Worm (Caenorhabditis elegans) whole organism, L1 larva: Measurements from ENCODE around the gene sdz-19.

ENCODE experiments used
- C16A3.4 ChIP-seq: fragments of 150-350 bp; optimal IDR thresholded peaks from 2 replicates; lab custom pipeline; 2014; ENCODE audit warnings: missing biosample characterization, missing genetic modification characterization
- C34B4.2 ChIP-seq: sonication (generic microtip); optimal IDR thresholded peaks from 2 replicates; lab custom pipeline; 2017; ENCODE audit warnings: mild to moderate bottlenecking, missing genetic modification characterization, missing compliant biosample characterization
- F16B12.6 ChIP-seq: fragments of 150-350 bp; optimal IDR thresholded peaks from 2 replicates; lab custom pipeline; 2014; ENCODE audit warnings: missing biosample characterization, missing genetic modification characterization
- Y116A8C.19 ChIP-seq: sonication (generic microtip); optimal IDR thresholded peaks from 2 replicates; lab custom pipeline; 2016; ENCODE audit warnings: missing compliant biosample characterization, missing genetic modification characterization, borderline replicate concordance
- alr-1 ChIP-seq: fragments of 200-800 bp; sonication (Bioruptor generic); optimal IDR thresholded peaks from 2 replicates; lab custom pipeline; 2018; ENCODE audit warnings: borderline replicate concordance, mild to moderate bottlenecking, missing genetic modification characterization, missing compliant biosample characterization
- aly-2 ChIP-seq: fragments of 150-350 bp; optimal IDR thresholded peaks from 2 replicates; lab custom pipeline; 2014; ENCODE audit warnings: missing biosample characterization, missing genetic modification characterization
- blmp-1 ChIP-seq: fragments of 150-350 bp; optimal IDR thresholded peaks from 2 replicates; lab custom pipeline; 2014; ENCODE audit warnings: missing biosample characterization, missing genetic modification characterization
- ceh-82 ChIP-seq, 3 experiments: fragments of 150-350 bp in 1 of 3; sonication (generic microtip) in 2 of 3; optimal IDR thresholded peaks; 2 replicates each; lab custom pipeline; 2014 to 2017; ENCODE audit warnings: missing biosample characterization in 3 of 3, missing genetic modification characterization in 3 of 3
- ceh-90 ChIP-seq: sonication (generic microtip); optimal IDR thresholded peaks from 2 replicates; lab custom pipeline; 2016; ENCODE audit warnings: missing genetic modification characterization, missing compliant biosample characterization
- ces-1 ChIP-seq: fragments of 150-350 bp; optimal IDR thresholded peaks from 2 replicates; lab custom pipeline; 2014; ENCODE audit warnings: missing biosample characterization, missing genetic modification reagents, missing genetic modification characterization
- egl-27 ChIP-seq, 2 experiments: fragments of 150-350 bp in 1 of 2; sonication (generic microtip); optimal IDR thresholded peaks; 3 replicates each; lab custom pipeline; 2017 to 2018; ENCODE audit warnings: missing biosample characterization in 2 of 2, missing genetic modification characterization in 2 of 2, missing genetic modification reagents in 2 of 2
- elt-2 ChIP-seq: sonication (generic microtip); optimal IDR thresholded peaks from 2 replicates; lab custom pipeline; 2016; ENCODE audit warnings: missing genetic modification characterization, mild to moderate bottlenecking, inconsistent platforms, missing compliant biosample characterization, missing genetic modification reagents
- ets-5 ChIP-seq: fragments of 200-800 bp; sonication (Bioruptor generic); IDR thresholded peaks from 2 replicates; pipeline ENCODE4 v1.3.6; 2022; ENCODE audit warnings: missing genetic modification characterization, missing compliant biosample characterization
- fkh-10 ChIP-seq: sonication (generic microtip); optimal IDR thresholded peaks from 2 replicates; lab custom pipeline; 2017; ENCODE audit warnings: missing biosample characterization, missing genetic modification reagents, missing genetic modification characterization
- fkh-4 ChIP-seq: sonication (generic microtip); optimal IDR thresholded peaks from 2 replicates; lab custom pipeline; 2016; ENCODE audit warnings: missing compliant biosample characterization, missing genetic modification characterization, borderline replicate concordance
- fos-1 ChIP-seq: fragments of 150-350 bp; optimal IDR thresholded peaks from 2 replicates; lab custom pipeline; 2014; ENCODE audit warnings: missing biosample characterization, missing genetic modification characterization
- hpl-2 ChIP-seq: fragments of 150-350 bp; optimal IDR thresholded peaks from 2 replicates; lab custom pipeline; 2014; ENCODE audit warnings: missing biosample characterization, missing genetic modification reagents, missing genetic modification characterization
- isw-1 ChIP-seq: fragments of 200-800 bp; sonication (Bioruptor generic); IDR thresholded peaks from 2 replicates; pipeline ENCODE4 v1.3.6; 2022; ENCODE audit warnings: missing genetic modification characterization, missing compliant biosample characterization
- jun-1 ChIP-seq: fragments of 150-350 bp; optimal IDR thresholded peaks from 2 replicates; lab custom pipeline; 2014; ENCODE audit warnings: missing biosample characterization, missing genetic modification reagents, missing genetic modification characterization
- lin-13 ChIP-seq: fragments of 150-350 bp; optimal IDR thresholded peaks from 2 replicates; lab custom pipeline; 2014; ENCODE audit warnings: missing biosample characterization, missing genetic modification reagents, missing genetic modification characterization
- lin-15B ChIP-seq: fragments of 150-350 bp; sonication (generic microtip); optimal IDR thresholded peaks from 3 replicates; lab custom pipeline; 2014; ENCODE audit warnings: missing biosample characterization, missing genetic modification characterization
- lin-35 ChIP-seq, 2 experiments: fragments of 150-350 bp; optimal IDR thresholded peaks; 2 replicates each; lab custom pipeline; 2014; ENCODE audit warnings: missing biosample characterization in 2 of 2, missing genetic modification characterization in 2 of 2, missing genetic modification reagents in 2 of 2
- lir-3 ChIP-seq: sonication (generic microtip); optimal IDR thresholded peaks from 2 replicates; lab custom pipeline; 2016; ENCODE audit warnings: mild to moderate bottlenecking, missing genetic modification characterization, moderate library complexity, missing compliant biosample characterization; ENCODE audit not compliant: poor library complexity
- lsy-2 ChIP-seq, 2 experiments: fragments of 150-350 bp; optimal IDR thresholded peaks; 2 replicates each; lab custom pipeline; 2014; ENCODE audit warnings: missing biosample characterization in 2 of 2, missing genetic modification characterization in 2 of 2
- mab-9 ChIP-seq: fragments of 200-800 bp; sonication (Bioruptor generic); IDR thresholded peaks from 2 replicates; pipeline ENCODE4 v1.3.6; 2022; ENCODE audit warnings: missing genetic modification reagents, missing genetic modification characterization, missing compliant biosample characterization
- mdl-1 ChIP-seq, 2 experiments: fragments of 150-350 bp; optimal IDR thresholded peaks; 2 replicates each; lab custom pipeline; 2014 to 2017; ENCODE audit warnings: missing biosample characterization in 2 of 2, missing genetic modification characterization in 2 of 2, inconsistent platforms in 1 of 2
- mef-2 ChIP-seq: fragments of 150-350 bp; optimal IDR thresholded peaks from 2 replicates; lab custom pipeline; 2014; ENCODE audit warnings: missing biosample characterization, missing genetic modification characterization
- nhr-11 ChIP-seq: fragments of 150-350 bp; optimal IDR thresholded peaks from 2 replicates; lab custom pipeline; 2014; ENCODE audit warnings: missing biosample characterization, missing genetic modification characterization
- nhr-12 ChIP-seq: sonication (generic microtip); optimal IDR thresholded peaks from 2 replicates; lab custom pipeline; 2017; ENCODE audit warnings: missing biosample characterization, missing genetic modification characterization
- nhr-237 ChIP-seq: fragments of 150-350 bp; optimal IDR thresholded peaks from 2 replicates; lab custom pipeline; 2014; ENCODE audit warnings: missing biosample characterization, missing genetic modification characterization
- nhr-47 ChIP-seq: sonication (generic microtip); optimal IDR thresholded peaks from 2 replicates; lab custom pipeline; 2016; ENCODE audit warnings: mild to moderate bottlenecking, missing genetic modification characterization, moderate library complexity, missing compliant biosample characterization
- nhr-76 ChIP-seq: sonication (generic microtip); optimal IDR thresholded peaks from 2 replicates; lab custom pipeline; 2017; ENCODE audit warnings: missing biosample characterization, missing genetic modification characterization
- nhr-84 ChIP-seq: sonication (generic microtip); optimal IDR thresholded peaks from 2 replicates; lab custom pipeline; 2017; ENCODE audit warnings: missing biosample characterization, missing genetic modification characterization
- nhr-85 ChIP-seq: sonication (generic microtip); peaks from one replicate; lab custom pipeline; 2016; ENCODE audit warnings: missing genetic modification characterization, inconsistent platforms, missing compliant biosample characterization
- pag-3 ChIP-seq: sonication (generic microtip); optimal IDR thresholded peaks from 2 replicates; lab custom pipeline; 2017; ENCODE audit warnings: missing genetic modification characterization, mild to moderate bottlenecking, missing compliant biosample characterization, antibody characterized with exemption, borderline replicate concordance; ENCODE audit not compliant: insufficient read depth
- pqm-1 ChIP-seq: sonication (generic microtip); optimal IDR thresholded peaks from 3 replicates; lab custom pipeline; 2017; ENCODE audit warnings: missing biosample characterization, missing genetic modification characterization
- rnt-1 ChIP-seq: sonication (generic microtip); optimal IDR thresholded peaks from 2 replicates; lab custom pipeline; 2016; ENCODE audit warnings: mild to moderate bottlenecking, missing genetic modification characterization, moderate library complexity, missing compliant biosample characterization
- skn-1 ChIP-seq: fragments of 150-350 bp; optimal IDR thresholded peaks from 2 replicates; lab custom pipeline; 2014; ENCODE audit warnings: missing biosample characterization, missing genetic modification characterization
- snpc-4 ChIP-seq: fragments of 150-350 bp; optimal IDR thresholded peaks from 2 replicates; lab custom pipeline; 2014; ENCODE audit warnings: missing biosample characterization, missing genetic modification characterization
- snu-23 ChIP-seq: sonication (generic microtip); optimal IDR thresholded peaks from 2 replicates; lab custom pipeline; 2016; ENCODE audit warnings: missing genetic modification characterization, missing compliant biosample characterization
- sox-4 ChIP-seq: sonication (generic microtip); optimal IDR thresholded peaks from 2 replicates; lab custom pipeline; 2016; ENCODE audit warnings: missing genetic modification characterization, missing compliant biosample characterization
- sptf-1 ChIP-seq: fragments of 150-350 bp; optimal IDR thresholded peaks from 2 replicates; lab custom pipeline; 2014; ENCODE audit warnings: missing biosample characterization, missing genetic modification characterization
- sup-37 ChIP-seq: fragments of 200-800 bp; sonication (Bioruptor generic); optimal IDR thresholded peaks from 2 replicates; lab custom pipeline; 2018; ENCODE audit warnings: mild to moderate bottlenecking, missing genetic modification characterization, missing compliant biosample characterization
- unc-130 ChIP-seq: fragments of 150-350 bp; optimal IDR thresholded peaks from 2 replicates; lab custom pipeline; 2017; ENCODE audit warnings: missing biosample characterization, missing genetic modification characterization, inconsistent platforms
- unc-62 ChIP-seq: fragments of 150-350 bp; optimal IDR thresholded peaks from 2 replicates; lab custom pipeline; 2014; ENCODE audit warnings: missing biosample characterization, missing genetic modification reagents, missing genetic modification characterization
- unc-86 ChIP-seq: sonication (generic microtip); optimal IDR thresholded peaks from 2 replicates; lab custom pipeline; 2016; ENCODE audit warnings: missing genetic modification characterization, missing compliant biosample characterization
- vab-15 ChIP-seq: sonication (generic microtip); optimal IDR thresholded peaks from 2 replicates; lab custom pipeline; 2017; ENCODE audit warnings: missing genotype, mild to moderate bottlenecking, missing genetic modification characterization, missing compliant biosample characterization
- xbp-1 ChIP-seq: sonication (generic microtip); optimal IDR thresholded peaks from 2 replicates; lab custom pipeline; 2016; ENCODE audit warnings: missing genetic modification characterization, missing compliant biosample characterization
- zip-4 ChIP-seq: fragments of 200-800 bp; sonication (Bioruptor generic); optimal IDR thresholded peaks from 2 replicates; lab custom pipeline; 2018; ENCODE audit warnings: mild to moderate bottlenecking, missing genetic modification characterization, moderate library complexity, missing compliant biosample characterization

Gene sdz-19

ce11 chrX:12510148-12510785, 7.1 kb upstream of the sdz-19 start (continued):
- TF ChIP-seq fkh-10 (GFP tag; lab: Kevin White, UChicago) (peak; percentile 16), sox-4 (tag; lab: Kevin White, UChicago) (no peak), vab-15 (tag; lab: Kevin White, UChicago) (no peak), fos-1 (tag; lab: Kevin White, UChicago) (peak; percentile 60), mdl-1 (tag; optimal IDR thresholded peaks at IDR 0.05; lab: Kevin White, UChicago) (peak in 1 of 2 experiments; percentile 11)

- TF ChIP-seq pqm-1 (no peak), mef-2 (tag; lab: Kevin White, UChicago) (no peak), unc-86 (tag; lab: Kevin White, UChicago) (no peak), blmp-1 (peak; percentile 58), fkh-4 (tag; lab: Kevin White, UChicago) (no peak), hpl-2 (GFP tag; lab: Kevin White, UChicago) (no peak), aly-2 (tag; lab: Kevin White, UChicago) (no peak), ceh-90 (tag; lab: Kevin White, UChicago) (no peak), unc-130 (peak; percentile 73), snpc-4 (tag; lab: Kevin White, UChicago) (no peak), lin-13 (GFP tag; lab: Kevin White, UChicago) (no peak), fkh-10 (GFP tag; lab: Kevin White, UChicago) (no peak), nhr-237 (tag; lab: Kevin White, UChicago) (no peak), zip-4 (GFP tag; lab: Kevin White, UChicago) (no peak), jun-1 (tag; lab: Kevin White, UChicago) (no peak), nhr-47 (tag; lab: Kevin White, UChicago) (peak; percentile 60), lir-3 (tag; lab: Kevin White, UChicago) (peak; percentile 43), ets-5 (no peak), egl-27 (tag; optimal IDR thresholded peaks at IDR 0.05; lab: Kevin White, UChicago) (no peak), nhr-12 (no peak), mab-9 (no peak), xbp-1 (tag; lab: Kevin White, UChicago) (peak; percentile 36), snu-23 (GFP tag; lab: Kevin White, UChicago) (peak; percentile 81), sup-37 (no peak), isw-1 (no peak), lin-35 (GFP tag; optimal IDR thresholded peaks at IDR 0.05; lab: Kevin White, UChicago) (peak in 1 of 2 experiments; percentile 67), ces-1 (GFP tag; lab: Kevin White, UChicago) (no peak), nhr-76 (tag; lab: Kevin White, UChicago) (no peak), nhr-84 (tag; lab: Kevin White, UChicago) (no peak), pag-3 (tag; lab: Kevin White, UChicago) (peak; percentile 34), alr-1 (no peak), skn-1 (tag; lab: Kevin White, UChicago) (peak; percentile 61), unc-62 (no peak), sox-4 (tag; lab: Kevin White, UChicago) (peak; percentile 31), lin-15B (tag; lab: Kevin White, UChicago) (no peak), elt-2 (tag; lab: Kevin White, UChicago) (peak; percentile 96), C34B4.2 (no peak), F16B12.6 (tag; lab: Kevin White, UChicago) (no peak), lsy-2 (tag; optimal IDR thresholded peaks at IDR 0.05; lab: Kevin White, UChicago) (peak; percentile 50 to 64), rnt-1 (tag; lab: Kevin White, UChicago) (peak; percentile 79), sptf-1 (no peak), ceh-82 (tag; optimal IDR thresholded peaks at IDR 0.05; lab: Kevin White, UChicago) (no peak), mdl-1 (tag; optimal IDR thresholded peaks at IDR 0.05; lab: Kevin White, UChicago) (peak in 1 of 2 experiments; percentile 54), nhr-11 (no peak), C16A3.4 (tag; lab: Kevin White, UChicago) (peak; percentile 7), nhr-85 (tag; lab: Kevin White, UChicago) (peak; percentile 81), Y116A8C.19 (tag; lab: Kevin White, UChicago) (no peak)
Observed at ce11 chrX:12509334-12509944, 6.3 kb upstream of the sdz-19 start.
